Worm (Caenorhabditis elegans) whole organism, midembryonic: ENCODE measurements around the gene srbc-43.

Experiments used
- T22C8.4 ChIP-seq: fragments of 200-800 bp; sonication (Bioruptor generic); IDR thresholded peaks from 2 replicates; pipeline ENCODE4 v1.3.6; 2022; ENCODE audit warnings: missing genetic modification characterization, missing compliant biosample characterization
- cog-1 ChIP-seq: sonication (generic microtip); optimal IDR thresholded peaks from 2 replicates; lab custom pipeline; 2016; ENCODE audit warnings: missing genetic modification characterization, missing compliant biosample characterization
- flt-1 ChIP-seq: fragments of 200-800 bp; sonication (Bioruptor generic); IDR thresholded peaks from 2 replicates; pipeline ENCODE4 v1.3.6; 2022; ENCODE audit warnings: missing genetic modification characterization, missing compliant biosample characterization
- klf-2 ChIP-seq: fragments of 200-800 bp; sonication (Bioruptor generic); conservative IDR thresholded peaks from 2 replicates; pipeline ENCODE4 v1.3.6; 2022; ENCODE audit warnings: missing genetic modification reagents, missing genetic modification characterization, missing compliant biosample characterization
- med-1 ChIP-seq: sonication (generic microtip); optimal IDR thresholded peaks from 2 replicates; lab custom pipeline; 2017; ENCODE audit warnings: missing genetic modification characterization, mild to moderate bottlenecking, missing compliant biosample characterization, antibody characterized with exemption, missing genetic modification reagents; ENCODE audit not compliant: insufficient read depth
- ref-1 ChIP-seq: fragments of 200-800 bp; sonication (Bioruptor generic); conservative IDR thresholded peaks from 2 replicates; pipeline ENCODE4 v1.3.6; 2022; ENCODE audit warnings: missing genetic modification reagents, missing genetic modification characterization, missing compliant biosample characterization
- tab-1 ChIP-seq: fragments of 200-800 bp; sonication (Bioruptor generic); IDR thresholded peaks from 2 replicates; pipeline ENCODE4 v1.3.6; 2022; ENCODE audit warnings: missing genetic modification characterization, missing compliant biosample characterization
- ztf-23 ChIP-seq: fragments of 200-800 bp; sonication (Bioruptor generic); IDR thresholded peaks from 2 replicates; pipeline ENCODE4 v1.3.6; 2022; ENCODE audit warnings: missing genetic modification reagents, missing genetic modification characterization, missing compliant biosample characterization
- ztf-29 ChIP-seq: fragments of 200-800 bp; sonication (Bioruptor generic); IDR thresholded peaks from 2 replicates; pipeline ENCODE4 v1.3.6; 2022; ENCODE audit warnings: missing genetic modification reagents, missing genetic modification characterization, missing compliant biosample characterization

DNA sequence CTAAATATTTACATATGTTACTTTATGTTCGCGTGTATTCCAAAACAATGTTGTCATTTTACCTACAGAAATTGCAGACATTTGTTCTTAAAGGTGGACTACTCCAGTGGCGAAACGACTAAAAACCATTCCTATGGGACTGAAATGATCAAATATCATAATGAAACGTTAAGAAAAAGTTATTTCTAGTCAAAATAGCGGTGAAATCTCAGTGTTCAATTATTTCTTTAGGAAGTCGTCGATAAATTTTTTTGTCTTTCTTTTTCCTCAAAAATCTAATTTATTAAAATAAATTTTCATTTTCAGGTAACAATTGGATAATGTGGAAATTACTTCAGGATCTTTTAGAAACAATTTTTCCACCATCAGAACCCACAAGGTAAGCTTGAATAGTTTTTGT lies 45.1 kb upstream of the srbc-43 start, which contains the start of gene C44H9.4:
- TF ChIP-seq flt-1 (GFP tag; lab: Robert Waterston, UW), result no peak
- no peak for TF ChIP-seq ztf-29
- no peak for TF ChIP-seq cog-1 (tag; lab: Kevin White, UChicago)
- TF ChIP-seq ref-1 (GFP tag; lab: Robert Waterston, UW), result no peak
- TF ChIP-seq tab-1 (GFP tag; lab: Robert Waterston, UW), result no peak
- no peak for TF ChIP-seq ztf-23
- TF ChIP-seq klf-2 (GFP tag; lab: Robert Waterston, UW), result no peak
- no peak for TF ChIP-seq T22C8.4 (GFP tag; lab: Robert Waterston, UW)
- TF ChIP-seq med-1 (GFP tag; lab: Kevin White, UChicago), result no peak
